Worm (Caenorhabditis elegans): ENCODE measurements around the gene clec-261.

The clec-261 gene

ce11 chrV:20249438-20250120, 44.7 kb downstream of the clec-261 start, which contains the start of gene swsn-1 (continued):
- TF ChIP-seq hlh-17 (GFP tag; optimal IDR thresholded peaks at IDR 0.05; ENCODE audit: borderline replicate concordance) (no peak), ceh-8 (GFP tag; optimal IDR thresholded peaks at IDR 0.05) (no peak), C04F5.9 (tag; optimal IDR thresholded peaks at IDR 0.05) (no peak), isw-1 (GFP tag; IDR thresholded peaks at IDR 0.05) (peak; percentile 57), ztf-4 (tag; optimal IDR thresholded peaks at IDR 0.05) (no peak), mef-2 (tag; optimal IDR thresholded peaks at IDR 0.05) (no peak), nhr-47 (tag; optimal IDR thresholded peaks at IDR 0.05) (peak; percentile 64), nhr-12 (tag; optimal IDR thresholded peaks at IDR 0.05) (no peak), blmp-1 (tag; optimal IDR thresholded peaks at IDR 0.05) (no peak), sup-37 (GFP tag; optimal IDR thresholded peaks at IDR 0.05) (no peak), nhr-11 (tag; optimal IDR thresholded peaks at IDR 0.05) (no peak), unc-98 (GFP tag; IDR thresholded peaks at IDR 0.05) (no peak), nhr-20 (tag; optimal IDR thresholded peaks at IDR 0.05) (peak; percentile 44), Y116A8C.19 (tag; optimal IDR thresholded peaks at IDR 0.05; ENCODE audit: borderline replicate concordance) (no peak), nhr-71 (tag; optimal IDR thresholded peaks at IDR 0.05) (peak; percentile 74), fos-1 (tag; optimal IDR thresholded peaks at IDR 0.05) (no peak), alr-1 (tag; optimal IDR thresholded peaks at IDR 0.05; ENCODE audit: borderline replicate concordance) (no peak), nhr-77 (tag; optimal IDR thresholded peaks at IDR 0.05) (no peak), ceh-88 (GFP tag; IDR thresholded peaks at IDR 0.05) (no peak), ceh-82 (tag; optimal IDR thresholded peaks at IDR 0.05) (peak; percentile 30 to 68 (median 41)), F16B12.6 (tag; optimal IDR thresholded peaks at IDR 0.05) (peak; percentile 15), vab-15 (tag; optimal IDR thresholded peaks at IDR 0.05) (no peak), elt-2 (tag; optimal IDR thresholded peaks at IDR 0.05) (no peak), lsy-2 (tag; optimal IDR thresholded peaks at IDR 0.05) (peak; percentile 32 to 38), nhr-76 (tag; optimal IDR thresholded peaks at IDR 0.05) (no peak), aha-1 (tag; optimal IDR thresholded peaks at IDR 0.05) (no peak), mab-9 (GFP tag; IDR thresholded peaks at IDR 0.05) (no peak), hlh-4 (tag; optimal IDR thresholded peaks at IDR 0.05) (no peak), dsc-1 (tag; optimal IDR thresholded peaks at IDR 0.05) (peak; percentile 29), zag-1 (tag; optimal IDR thresholded peaks at IDR 0.05) (no peak), hpl-2 (GFP tag; optimal IDR thresholded peaks at IDR 0.05) (no peak), lin-35 (GFP tag; optimal IDR thresholded peaks at IDR 0.05) (peak; percentile 37 to 49), C34B4.2 (tag; optimal IDR thresholded peaks at IDR 0.05) (no peak), xbp-1 (tag; optimal IDR thresholded peaks at IDR 0.05) (peak; percentile 41), mdl-1 (tag; optimal IDR thresholded peaks at IDR 0.05) (peak in 1 of 2 experiments; percentile 56), lin-39 (tag; optimal IDR thresholded peaks at IDR 0.05) (no peak), lin-13 (GFP tag; optimal IDR thresholded peaks at IDR 0.05) (peak; percentile 21), tlp-1 (tag; optimal IDR thresholded peaks at IDR 0.05) (no peak), nhr-19 (GFP tag; conservative IDR thresholded peaks at IDR 0.05) (peak; percentile 44), unc-30 (tag; optimal IDR thresholded peaks at IDR 0.05) (no peak), efl-1 (optimal IDR thresholded peaks at IDR 0.05) (peak; percentile 71 to 83), efl-1 (GFP tag; optimal IDR thresholded peaks at IDR 0.05 in 1 of 2) (peak; percentile 43 to 94), unc-130 (tag; optimal IDR thresholded peaks at IDR 0.05) (no peak), efl-3 (GFP tag; optimal IDR thresholded peaks at IDR 0.05) (no peak), unc-62 (GFP tag; optimal IDR thresholded peaks at IDR 0.05) (no peak), ama-1 (optimal IDR thresholded peaks at IDR 0.05) (no peak)

All from whole organism, L1 larva.